Fruit fly (Drosophila melanogaster) whole organism, wandering third instar larva: ENCODE data around the gene CG14174.

ENCODE experiments used
- Abd-B ChIP-seq: fragments of >200 bp; optimal IDR thresholded peaks from 2 replicates; lab custom pipeline; 2017; ENCODE audit warnings: missing biosample characterization, missing genetic modification characterization
- CG32264 ChIP-seq: fragments of 200-800 bp; sonication (Bioruptor generic); optimal IDR thresholded peaks from 2 replicates; lab custom pipeline; 2016; ENCODE audit warnings: missing biosample characterization, missing genetic modification characterization
- CG9705 ChIP-seq: fragments of 200-800 bp; sonication (Bioruptor generic); optimal IDR thresholded peaks from 2 replicates; lab custom pipeline; 2018; ENCODE audit warnings: missing biosample characterization, mild to moderate bottlenecking, missing genetic modification characterization
- CrebA ChIP-seq: fragments of 200-800 bp; sonication (Bioruptor generic); optimal IDR thresholded peaks from 2 replicates; lab custom pipeline; 2016; ENCODE audit warnings: missing biosample characterization, mild to moderate bottlenecking, missing genetic modification characterization, borderline replicate concordance
- Dfd ChIP-seq: fragments of >200 bp; optimal IDR thresholded peaks from 2 replicates; lab custom pipeline; 2017; ENCODE audit warnings: missing biosample characterization, missing genetic modification characterization
- Dif ChIP-seq: fragments of 200-275, 200-300 bp; sonication (Bioruptor generic); optimal IDR thresholded peaks from 2 replicates; lab custom pipeline; 2018; ENCODE audit warnings: missing biosample characterization, missing genetic modification characterization; ENCODE audit not compliant: partially characterized antibody
- GATAd ChIP-seq: sonication (Bioruptor generic); optimal IDR thresholded peaks from 2 replicates; lab custom pipeline; 2016; ENCODE audit warnings: missing biosample characterization, missing genetic modification characterization
- HLH106 ChIP-seq: fragments of 200-800 bp; optimal IDR thresholded peaks from 3 replicates; lab custom pipeline; 2019; ENCODE audit warnings: missing biosample characterization, mild to moderate bottlenecking, missing genetic modification characterization, moderate library complexity
- Hnf4 ChIP-seq: fragments of 200-800 bp; sonication (Bioruptor generic); optimal IDR thresholded peaks from 2 replicates; lab custom pipeline; 2016; ENCODE audit warnings: missing biosample characterization, mild to moderate bottlenecking, missing genetic modification characterization
- Hr78 ChIP-seq: fragments of >200 bp; optimal IDR thresholded peaks from 2 replicates; lab custom pipeline; 2017; ENCODE audit warnings: missing biosample characterization, missing genetic modification characterization
- Hr83 ChIP-seq: fragments of 200-300 bp; sonication (Bioruptor generic); optimal IDR thresholded peaks from 2 replicates; lab custom pipeline; 2016; ENCODE audit warnings: missing biosample characterization, mild to moderate bottlenecking, missing genetic modification characterization, moderate library complexity; ENCODE audit not compliant: poor library complexity, severe bottlenecking
- Mio ChIP-seq: sonication (Bioruptor generic); optimal IDR thresholded peaks from 2 replicates; lab custom pipeline; 2016; ENCODE audit warnings: missing biosample characterization, missing genetic modification characterization
- Myc ChIP-seq: fragments of >200 bp; optimal IDR thresholded peaks from 2 replicates; lab custom pipeline; 2017
- N ChIP-seq: fragments of >200 bp; optimal IDR thresholded peaks from 2 replicates; lab custom pipeline; 2018; ENCODE audit warnings: missing biosample characterization, missing external identifiers, missing genetic modification characterization
- OdsH ChIP-seq: fragments of 200-800 bp; sonication (Bioruptor generic); optimal IDR thresholded peaks from 2 replicates; lab custom pipeline; 2016; ENCODE audit warnings: missing biosample characterization, mild to moderate bottlenecking, missing genetic modification characterization
- Rel ChIP-seq, 2 experiments: fragments of 200-800 bp; sonication (Bioruptor generic) in 1 of 2; optimal IDR thresholded peaks; 2 replicates in 1 of 2; 3 replicates in 1 of 2; lab custom pipeline; 2016 to 2019; ENCODE audit warnings: mild to moderate bottlenecking in 2 of 2, missing biosample characterization in 2 of 2, missing genetic modification characterization in 2 of 2, moderate library complexity in 1 of 2
- Sp1 ChIP-seq: fragments of 200-800 bp; sonication (Bioruptor generic); optimal IDR thresholded peaks from 3 replicates; lab custom pipeline; 2019; ENCODE audit warnings: missing biosample characterization, mild to moderate bottlenecking, missing genetic modification characterization, moderate library complexity
- Vsx2 ChIP-seq: fragments of 200-300, 225-300 bp; sonication (Bioruptor generic); optimal IDR thresholded peaks from 2 replicates; lab custom pipeline; 2018; ENCODE audit warnings: missing biosample characterization, missing genetic modification characterization; ENCODE audit not compliant: partially characterized antibody
- br ChIP-seq: fragments of 200-800 bp; sonication (Bioruptor generic); optimal IDR thresholded peaks from 2 replicates; lab custom pipeline; 2016; ENCODE audit warnings: missing biosample characterization, missing genetic modification characterization
- brk ChIP-seq: fragments of 200-800 bp; sonication (Bioruptor generic); optimal IDR thresholded peaks from 2 replicates; lab custom pipeline; 2016; ENCODE audit warnings: missing biosample characterization, mild to moderate bottlenecking, missing genetic modification characterization
- dl ChIP-seq, 2 experiments: fragments of 175-275, 200-275 bp in 1 of 2; fragments of 200-275 bp in 1 of 2; sonication (Bioruptor generic); optimal IDR thresholded peaks; lab custom pipeline; 2018; ENCODE audit warnings: mild to moderate bottlenecking in 2 of 2, missing biosample characterization in 2 of 2, missing genetic modification characterization in 2 of 2, moderate library complexity in 2 of 2; ENCODE audit not compliant: partially characterized antibody in 2 of 2, insufficient read depth in 1 of 2
- dmrt93B ChIP-seq: fragments of 200-800 bp; sonication (Bioruptor generic); optimal IDR thresholded peaks from 2 replicates; lab custom pipeline; 2018; ENCODE audit warnings: missing biosample characterization, mild to moderate bottlenecking, missing genetic modification characterization
- ey ChIP-seq: fragments of 200-800 bp; sonication (Bioruptor generic); optimal IDR thresholded peaks from 2 replicates; lab custom pipeline; 2016; ENCODE audit warnings: missing biosample characterization, missing genetic modification characterization
- foxo ChIP-seq, 2 experiments: fragments of 200-800 bp; sonication (Bioruptor generic); optimal IDR thresholded peaks; 2 replicates in 1 of 2; 3 replicates in 1 of 2; lab custom pipeline; 2016 to 2017; ENCODE audit warnings: missing biosample characterization in 2 of 2, missing genetic modification characterization in 2 of 2
- fru ChIP-seq: fragments of 200-800 bp; sonication (Bioruptor generic); optimal IDR thresholded peaks from 3 replicates; lab custom pipeline; 2016; ENCODE audit warnings: missing biosample characterization, mild to moderate bottlenecking, missing genetic modification characterization
- h ChIP-seq: fragments of 200-800 bp; sonication (Bioruptor generic); optimal IDR thresholded peaks from 3 replicates; lab custom pipeline; 2016; ENCODE audit warnings: missing biosample characterization, mild to moderate bottlenecking, missing genetic modification characterization
- jim ChIP-seq: fragments of 175-275, 200-325 bp; sonication (Bioruptor generic); optimal IDR thresholded peaks from 2 replicates; lab custom pipeline; 2016; ENCODE audit warnings: missing biosample characterization, mild to moderate bottlenecking, missing genetic modification characterization
- lola ChIP-seq: fragments of >200 bp; optimal IDR thresholded peaks from 2 replicates; lab custom pipeline; 2017; ENCODE audit warnings: missing biosample characterization, missing genetic modification characterization
- pan ChIP-seq: fragments of >200 bp; optimal IDR thresholded peaks from 2 replicates; lab custom pipeline; 2017
- psq ChIP-seq: fragments of 200-800 bp; sonication (Bioruptor generic); optimal IDR thresholded peaks from 3 replicates; lab custom pipeline; 2017; ENCODE audit warnings: missing biosample characterization, mild to moderate bottlenecking, missing genetic modification characterization, moderate library complexity
- rgr ChIP-seq: fragments of 200-800 bp; sonication (Bioruptor generic); optimal IDR thresholded peaks from 3 replicates; lab custom pipeline; 2016; ENCODE audit warnings: missing biosample characterization, mild to moderate bottlenecking, missing genetic modification characterization
- sage ChIP-seq: fragments of 200-800 bp; sonication (Bioruptor generic); optimal IDR thresholded peaks from 2 replicates; lab custom pipeline; 2016; ENCODE audit warnings: missing biosample characterization, mild to moderate bottlenecking, missing genetic modification characterization
- sv ChIP-seq: fragments of 200-800 bp; sonication (Bioruptor generic); optimal IDR thresholded peaks from 3 replicates; lab custom pipeline; 2016; ENCODE audit warnings: missing biosample characterization, missing genetic modification characterization
- tai ChIP-seq: sonication (Bioruptor generic); optimal IDR thresholded peaks from 2 replicates; lab custom pipeline; 2016; ENCODE audit warnings: missing biosample characterization, missing genetic modification characterization
- usp ChIP-seq: fragments of >200 bp; optimal IDR thresholded peaks from 2 replicates; lab custom pipeline; 2017; ENCODE audit warnings: missing biosample characterization, missing genetic modification characterization

Gene CG14174

DNA sequence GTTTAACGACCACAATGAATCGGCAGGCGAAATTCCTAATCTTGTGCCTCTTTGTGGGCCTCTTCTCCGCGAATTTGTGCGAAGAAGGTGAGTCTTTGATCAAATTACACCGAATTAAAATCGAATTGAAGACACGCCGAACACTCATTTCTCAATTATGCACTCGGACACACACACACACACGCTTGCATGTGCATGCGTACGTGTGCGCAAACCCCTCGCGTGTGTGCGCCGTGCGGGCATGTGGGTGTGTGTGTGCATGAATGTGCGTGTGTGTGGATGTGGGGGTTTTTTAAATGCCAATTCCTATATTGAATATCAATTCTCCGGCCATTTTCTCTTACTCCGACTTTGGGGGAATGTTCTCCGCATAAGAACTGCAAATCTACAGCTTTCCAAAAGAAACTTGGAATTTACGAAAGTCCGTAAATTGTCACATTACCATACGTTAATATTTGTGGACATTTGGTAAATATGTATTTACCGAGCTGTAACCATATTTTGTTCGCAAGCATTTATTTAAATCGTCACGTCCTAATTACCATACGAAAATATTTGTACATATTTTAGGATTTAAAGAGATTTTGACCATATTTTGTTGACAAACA is 4.5 kb upstream of the CG14174 start:
- TF ChIP-seq CG32264 (GFP tag; lab: Kevin White, UChicago) (no peak), Rel (GFP tag; optimal IDR thresholded peaks at IDR 0.05; lab: Kevin White, UChicago) (no peak), Rel (tag; optimal IDR thresholded peaks at IDR 0.05; lab: Kevin White, UChicago) (peak; percentile 100), Hr83 (GFP tag; lab: Kevin White, UChicago) (peak; percentile 57), usp (GFP tag; lab: Kevin White, UChicago) (no peak), sv (no peak), GATAd (no peak), N (GFP tag; lab: Kevin White, UChicago) (no peak), OdsH (GFP tag; lab: Kevin White, UChicago) (no peak), Abd-B (GFP tag; lab: Kevin White, UChicago) (peak; percentile 34), HLH106 (tag; lab: Kevin White, UChicago) (no peak), Dif (GFP tag; lab: Kevin White, UChicago) (peak; percentile 36)

DNA sequence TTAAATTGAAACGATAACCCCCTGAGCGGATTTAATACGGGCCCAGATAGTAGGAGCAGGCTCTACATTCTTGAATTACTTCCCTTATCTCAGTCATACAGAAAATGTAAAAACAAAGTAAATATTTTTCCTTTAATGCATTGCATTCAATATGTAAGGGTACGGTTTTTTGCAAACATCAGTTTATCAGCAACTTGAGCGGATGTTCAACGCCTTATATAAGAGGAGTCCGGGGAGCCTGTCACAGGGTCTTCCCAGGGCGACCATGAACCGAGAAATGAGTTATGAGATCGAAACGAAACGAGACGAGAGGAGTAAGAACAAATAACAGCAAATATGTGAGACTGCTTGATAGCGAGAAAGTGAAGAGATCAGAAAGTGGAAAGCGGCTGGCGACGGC is 2.5 kb upstream of the CG14174 start:
- no peak for TF ChIP-seq fru (GFP tag; lab: Kevin White, UChicago)
- TF ChIP-seq Rel (GFP tag; optimal IDR thresholded peaks at IDR 0.05; lab: Kevin White, UChicago), result no peak
- peak; percentile 90 for TF ChIP-seq Rel (tag; optimal IDR thresholded peaks at IDR 0.05; lab: Kevin White, UChicago)

DNA sequence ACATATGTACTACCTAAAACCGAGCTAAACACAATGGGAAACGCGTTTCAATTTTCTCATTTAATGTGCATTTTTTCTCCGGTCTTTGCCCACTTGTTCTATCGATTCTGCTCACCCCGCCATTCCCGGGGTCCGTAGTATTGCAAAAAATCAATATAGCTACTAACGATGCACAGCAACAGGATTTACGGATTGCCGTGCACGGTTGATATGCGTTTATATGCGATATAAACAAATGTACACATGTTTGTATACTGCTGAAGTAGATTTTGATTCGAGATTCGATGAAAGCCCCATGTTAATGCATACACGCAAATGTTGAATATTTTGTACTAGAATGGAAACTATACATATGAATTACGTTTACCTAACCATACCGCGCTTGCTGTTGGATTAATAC is 2.0 kb upstream of the CG14174 start:
- TF ChIP-seq foxo (GFP tag; optimal IDR thresholded peaks at IDR 0.05; lab: Kevin White, UChicago), result no peak
- no peak for TF ChIP-seq h (GFP tag; lab: Kevin White, UChicago)
- TF ChIP-seq CG9705 (GFP tag; lab: Kevin White, UChicago), result no peak
- no peak for TF ChIP-seq Hnf4 (GFP tag; lab: Kevin White, UChicago)
- TF ChIP-seq Vsx2 (GFP tag; lab: Kevin White, UChicago), result no peak
- no peak for TF ChIP-seq Abd-B (GFP tag; lab: Kevin White, UChicago)
- TF ChIP-seq jim, result no peak
- TF ChIP-seq tai (GFP tag; lab: Kevin White, UChicago), result no peak
- no peak for TF ChIP-seq sage
- no peak for TF ChIP-seq Myc
- TF ChIP-seq pan (lab: Kevin White, UChicago), result no peak
- TF ChIP-seq, all 38 proteins: peak for 0

DNA sequence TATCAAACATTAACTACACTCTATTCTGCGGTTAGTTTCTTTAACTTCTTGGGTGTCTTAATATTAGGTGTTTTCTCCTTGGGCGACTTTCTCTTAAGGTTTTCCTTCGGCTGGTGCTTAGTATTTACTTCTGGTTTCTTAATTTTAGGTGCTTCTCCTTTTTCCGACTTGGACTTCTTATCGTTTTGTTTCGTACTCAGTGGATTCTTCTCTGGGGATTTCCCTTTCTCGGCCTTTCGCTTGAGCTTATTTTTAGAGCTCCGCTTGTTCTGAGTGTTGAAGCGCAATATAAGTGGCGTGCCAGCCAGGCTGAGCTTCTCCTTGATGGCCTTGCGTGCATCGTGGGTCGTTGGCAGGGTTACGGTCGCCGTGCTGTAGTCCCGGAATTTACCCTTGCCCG is 1.3 kb upstream of the CG14174 start:
- TF ChIP-seq Rel (GFP tag; optimal IDR thresholded peaks at IDR 0.05; lab: Kevin White, UChicago) (no peak), Rel (tag; optimal IDR thresholded peaks at IDR 0.05; lab: Kevin White, UChicago) (peak; percentile 98), GATAd (no peak)

DNA sequence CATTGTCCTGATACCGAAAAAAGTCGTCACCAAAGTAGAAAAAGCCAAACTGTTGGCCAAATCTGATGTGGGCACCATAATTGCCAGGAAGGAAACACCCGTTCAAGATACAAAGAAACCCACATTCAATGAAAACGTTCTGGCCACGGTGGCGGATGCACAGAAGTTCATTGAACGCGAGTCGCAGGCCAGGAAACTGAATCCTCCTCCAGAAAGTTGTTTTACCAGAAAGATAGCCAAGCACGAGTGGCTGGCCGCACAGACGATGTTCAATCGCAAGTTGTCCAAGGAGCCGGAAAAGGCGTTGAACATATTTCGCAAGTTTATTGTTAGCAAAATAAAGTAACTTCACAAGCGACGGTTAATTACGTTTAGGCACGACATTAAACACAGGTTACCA is 974 bp downstream of the CG14174 start:
- no peak for TF ChIP-seq Dif (GFP tag; lab: Kevin White, UChicago)
- no peak for TF ChIP-seq dl (GFP tag; optimal IDR thresholded peaks at IDR 0.05; lab: Kevin White, UChicago; ENCODE audit: insufficient read depth in 1 of 2, partially characterized antibody in 2 of 2)
- no peak for TF ChIP-seq Abd-B (GFP tag; lab: Kevin White, UChicago)
- TF ChIP-seq Mio (GFP tag; lab: Kevin White, UChicago), result no peak
- no peak for TF ChIP-seq Myc

DNA sequence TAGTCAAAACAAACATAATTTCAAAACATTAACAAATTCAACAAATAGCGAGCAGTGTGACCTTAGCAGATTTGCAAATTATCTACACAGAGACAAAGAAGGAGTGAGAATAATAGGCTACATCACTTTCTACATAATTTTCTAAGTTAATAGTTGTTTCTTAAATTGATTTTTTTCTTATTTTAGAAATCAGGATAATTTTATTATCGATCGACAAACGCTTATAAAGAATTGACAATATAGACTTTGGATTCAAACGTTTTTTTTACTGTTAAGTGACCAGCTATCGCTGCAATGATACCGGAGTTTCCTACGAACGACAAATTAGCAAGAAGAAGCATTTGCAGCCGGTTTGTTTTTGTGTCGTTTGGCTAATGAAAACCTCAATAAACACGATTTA is 4.0 kb downstream of the CG14174 start, which contains the start of the genes nbs and defl:
Gene nbs, minus strand, starts transcription at position 87 of the 400 bp plus-strand sequence.
Gene defl, plus strand, starts transcription at position 316 of the 400 bp plus-strand sequence.
- TF ChIP-seq sage (no peak), usp (GFP tag; lab: Kevin White, UChicago) (no peak), rgr (GFP tag; lab: Kevin White, UChicago) (peak; percentile 80), HLH106 (tag; lab: Kevin White, UChicago) (peak; percentile 85), psq (peak; percentile 62), CG9705 (GFP tag; lab: Kevin White, UChicago) (peak; percentile 67), OdsH (GFP tag; lab: Kevin White, UChicago) (peak; percentile 62), sv (peak; percentile 56), foxo (GFP tag; optimal IDR thresholded peaks at IDR 0.05; lab: Kevin White, UChicago) (no peak), Mio (GFP tag; lab: Kevin White, UChicago) (no peak), N (GFP tag; lab: Kevin White, UChicago) (no peak), GATAd (no peak), br (GFP tag; lab: Kevin White, UChicago) (no peak), lola (no peak), dl (GFP tag; optimal IDR thresholded peaks at IDR 0.05; lab: Kevin White, UChicago; ENCODE audit: insufficient read depth in 1 of 2, partially characterized antibody in 2 of 2) (no peak), Dfd (no peak), Vsx2 (GFP tag; lab: Kevin White, UChicago) (no peak), pan (lab: Kevin White, UChicago) (no peak), Hr83 (GFP tag; lab: Kevin White, UChicago) (no peak), CrebA (GFP tag; lab: Kevin White, UChicago) (no peak), dmrt93B (no peak), Sp1 (GFP tag; lab: Kevin White, UChicago) (no peak), jim (no peak), ey (GFP tag; lab: Kevin White, UChicago) (peak; percentile 72), Hnf4 (GFP tag; lab: Kevin White, UChicago) (no peak), Abd-B (GFP tag; lab: Kevin White, UChicago) (no peak), brk (GFP tag; lab: Kevin White, UChicago) (no peak), Hr78 (GFP tag; lab: Kevin White, UChicago) (no peak), Dif (GFP tag; lab: Kevin White, UChicago) (no peak)
